Worm (Caenorhabditis elegans): ENCODE results near the gene srv-22.

ce11 chrIV:5832801-5833200, 47.0 kb downstream of the srv-22 start:
- no peak for TF ChIP-seq hif-1 (tag; optimal IDR thresholded peaks at IDR 0.05)
- no peak for TF ChIP-seq ZK546.5 (tag; optimal IDR thresholded peaks at IDR 0.05)
- TF ChIP-seq daf-8 (GFP tag; IDR thresholded peaks at IDR 0.05), result no peak
- TF ChIP-seq pha-4 (GFP tag; IDR thresholded peaks at IDR 0.05), result no peak
- no peak for TF ChIP-seq pha-4 (tag; optimal IDR thresholded peaks at IDR 0.05)
- TF ChIP-seq lir-3 (tag; optimal IDR thresholded peaks at IDR 0.05), result no peak
- no peak for TF ChIP-seq ztf-11 (tag; optimal IDR thresholded peaks at IDR 0.05)
- no peak for TF ChIP-seq tra-1 (GFP tag; IDR thresholded peaks at IDR 0.05)
- no peak for TF ChIP-seq nhr-42 (GFP tag; IDR thresholded peaks at IDR 0.05)
- no peak for TF ChIP-seq Y48G9A.11 (GFP tag; IDR thresholded peaks at IDR 0.05)
- no peak for TF ChIP-seq F37D6.2 (tag; optimal IDR thresholded peaks at IDR 0.05)
- TF ChIP-seq gei-8 (GFP tag; optimal IDR thresholded peaks at IDR 0.05), result no peak
- TF ChIP-seq lin-38 (GFP tag; IDR thresholded peaks at IDR 0.05), result no peak
- no peak for TF ChIP-seq Y105C5A.15 (GFP tag; IDR thresholded peaks at IDR 0.05)
- no peak for TF ChIP-seq fkh-10 (GFP tag; optimal IDR thresholded peaks at IDR 0.05)

Data from whole organism, L4 larva.